Worm (Caenorhabditis elegans) whole organism, L3 larva: Measurements from ENCODE around the gene mrps-7.

Experiments used
- ceh-82 ChIP-seq: fragments of 150-350 bp; optimal IDR thresholded peaks from 2 replicates; lab custom pipeline; 2014; ENCODE audit warnings: missing biosample characterization, missing genetic modification characterization
- fos-1 ChIP-seq: fragments of 150-350 bp; optimal IDR thresholded peaks from 2 replicates; lab custom pipeline; 2014; ENCODE audit warnings: missing biosample characterization, missing genetic modification characterization

ce11 chrIV:14800931-14801330, 33.4 kb upstream of the mrps-7 start:
- no peak for TF ChIP-seq fos-1
- no peak for TF ChIP-seq ceh-82 (tag; lab: Kevin White, UChicago)
